Fruit fly (Drosophila melanogaster): ENCODE data around the gene GIIIspla2.

DNA sequence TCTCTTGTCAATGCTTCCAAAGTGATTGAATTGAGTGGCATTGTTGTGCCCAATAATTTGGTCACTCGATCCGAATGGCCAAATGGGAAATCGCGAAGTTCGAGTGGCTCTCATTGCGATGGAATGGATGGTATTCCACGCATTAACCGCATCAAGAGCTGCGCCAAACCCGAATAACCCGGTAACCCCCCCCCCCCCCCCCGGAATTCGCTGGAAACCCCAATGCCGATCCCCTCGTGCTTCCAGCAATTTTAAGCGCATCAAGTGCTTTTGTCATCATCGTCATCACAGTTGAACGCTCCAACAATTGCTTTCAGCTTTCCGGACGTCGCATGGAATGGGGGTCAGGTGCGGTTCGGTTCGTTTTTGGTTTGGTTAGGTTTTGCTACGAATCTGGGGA lies 49.1 kb downstream of the GIIIspla2 start:
- TF ChIP-seq Sin3A (optimal IDR thresholded peaks at IDR 0.05) (no peak), psq (optimal IDR thresholded peaks at IDR 0.05) (no peak), ttk (optimal IDR thresholded peaks at IDR 0.05) (no peak)
